Worm (Caenorhabditis elegans): ENCODE measurements around the gene C08F1.12.

DNA sequence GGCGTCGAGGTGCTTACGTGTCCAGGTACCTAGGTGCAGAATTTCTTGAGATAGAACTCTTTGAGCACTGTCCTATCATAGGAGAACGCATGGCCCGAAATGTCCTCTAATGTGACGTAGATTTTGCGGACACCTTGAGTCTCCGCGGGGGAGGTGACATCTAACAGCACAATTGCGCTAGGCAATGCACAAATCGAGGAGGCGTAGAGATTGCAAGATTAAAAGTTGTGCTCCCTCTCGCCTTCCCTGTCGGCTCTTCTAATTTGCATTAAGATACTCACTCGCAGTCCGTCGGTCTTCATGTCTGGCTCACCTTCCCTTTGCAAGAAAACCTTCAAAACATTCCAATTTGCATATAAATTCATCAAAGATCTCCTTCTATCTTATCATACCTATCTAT, 46.7 kb downstream of the C08F1.12 start, which contains the start of gene F36H5.18:
- TF ChIP-seq nhr-48 (tag; optimal IDR thresholded peaks at IDR 0.05): no peak
- no peak for TF ChIP-seq nhr-6 (tag; optimal IDR thresholded peaks at IDR 0.05)
- no peak for TF ChIP-seq fos-1 (tag; optimal IDR thresholded peaks at IDR 0.05)
- no peak for TF ChIP-seq spr-1 (tag; optimal IDR thresholded peaks at IDR 0.05)

Data from whole organism, L4 larva.